Worm (Caenorhabditis elegans) whole organism, mixed stage, embryonic: ENCODE measurements around the gene C29E4.17.

Experiments used
- M03D4.4 ChIP-seq: sonication (generic microtip); optimal IDR thresholded peaks from 2 replicates; lab custom pipeline; 2017; ENCODE audit warnings: mild to moderate bottlenecking, missing genetic modification characterization, missing compliant biosample characterization
- bed-3 ChIP-seq: fragments of 200-800 bp; sonication (Bioruptor generic); optimal IDR thresholded peaks from 3 replicates; lab custom pipeline; 2018; ENCODE audit warnings: mild to moderate bottlenecking, missing genetic modification characterization, moderate library complexity, missing compliant biosample characterization
- blmp-1 ChIP-seq: fragments of 150-350 bp; optimal IDR thresholded peaks from 2 replicates; lab custom pipeline; 2014; ENCODE audit warnings: missing biosample characterization, missing genetic modification characterization
- ceh-39 ChIP-seq: fragments of 150-350 bp; optimal IDR thresholded peaks from 2 replicates; lab custom pipeline; 2014; ENCODE audit warnings: missing biosample characterization, missing genetic modification characterization
- ceh-83 ChIP-seq: fragments of 200-800 bp; sonication (Bioruptor generic); optimal IDR thresholded peaks from 2 replicates; lab custom pipeline; 2018; ENCODE audit warnings: mild to moderate bottlenecking, missing genetic modification characterization, missing compliant biosample characterization
- ces-1 ChIP-seq: fragments of 150-350 bp; optimal IDR thresholded peaks from 2 replicates; lab custom pipeline; 2014; ENCODE audit warnings: missing biosample characterization, missing genetic modification reagents, missing genetic modification characterization
- cnd-1 ChIP-seq: fragments of 200-800 bp; sonication (Bioruptor generic); optimal IDR thresholded peaks from 2 replicates; lab custom pipeline; 2018; ENCODE audit warnings: mild to moderate bottlenecking, missing genetic modification characterization, missing compliant biosample characterization
- elt-1 ChIP-seq: sonication (generic microtip); optimal IDR thresholded peaks from 2 replicates; lab custom pipeline; 2017; ENCODE audit warnings: missing genetic modification characterization, mild to moderate bottlenecking, missing compliant biosample characterization, antibody characterized with exemption, moderate library complexity, borderline replicate concordance; ENCODE audit not compliant: insufficient read depth
- elt-3 ChIP-seq: fragments of 150-350 bp; optimal IDR thresholded peaks from 2 replicates; lab custom pipeline; 2014; ENCODE audit warnings: missing biosample characterization, missing genetic modification characterization
- flh-1 ChIP-seq: fragments of 200-800 bp; sonication (Bioruptor generic); optimal IDR thresholded peaks from 2 replicates; lab custom pipeline; 2018; ENCODE audit warnings: mild to moderate bottlenecking, missing genetic modification characterization, moderate library complexity, missing compliant biosample characterization
- hlh-1 ChIP-seq: fragments of 150-350 bp; optimal IDR thresholded peaks from 2 replicates; lab custom pipeline; 2014; ENCODE audit warnings: missing biosample characterization, missing genetic modification reagents, missing genetic modification characterization
- lin-13 ChIP-seq: fragments of 150-350 bp; optimal IDR thresholded peaks from 2 replicates; lab custom pipeline; 2014; ENCODE audit warnings: missing biosample characterization, missing genetic modification characterization
- lin-32 ChIP-seq: fragments of 200-800 bp; sonication (Bioruptor generic); optimal IDR thresholded peaks from 2 replicates; lab custom pipeline; 2018; ENCODE audit warnings: mild to moderate bottlenecking, missing genetic modification characterization, missing compliant biosample characterization
- lsy-2 ChIP-seq: fragments of 150-350 bp; optimal IDR thresholded peaks from 2 replicates; lab custom pipeline; 2014; ENCODE audit warnings: missing biosample characterization, missing genetic modification characterization
- mab-5 ChIP-seq: fragments of 150-350 bp; optimal IDR thresholded peaks from 2 replicates; lab custom pipeline; 2014; ENCODE audit warnings: missing biosample characterization, missing genetic modification characterization
- mep-1 ChIP-seq: fragments of 150-350 bp; optimal IDR thresholded peaks from 2 replicates; lab custom pipeline; 2017; ENCODE audit warnings: missing biosample characterization, missing genetic modification reagents, missing genetic modification characterization, inconsistent platforms
- mls-2 ChIP-seq: sonication (generic microtip); optimal IDR thresholded peaks from 2 replicates; lab custom pipeline; 2016; ENCODE audit warnings: mild to moderate bottlenecking, missing genetic modification characterization, moderate library complexity, missing compliant biosample characterization
- nhr-12 ChIP-seq: fragments of 150-350 bp; optimal IDR thresholded peaks from 2 replicates; lab custom pipeline; 2014; ENCODE audit warnings: missing biosample characterization, missing genetic modification characterization
- nhr-2 ChIP-seq: fragments of 150-350 bp; optimal IDR thresholded peaks from 2 replicates; lab custom pipeline; 2014; ENCODE audit warnings: missing biosample characterization, missing genetic modification characterization
- nhr-237 ChIP-seq: fragments of 150-350 bp; optimal IDR thresholded peaks from 2 replicates; lab custom pipeline; 2014; ENCODE audit warnings: missing biosample characterization, missing genetic modification characterization
- nhr-28 ChIP-seq: fragments of 150-350 bp; optimal IDR thresholded peaks from 2 replicates; lab custom pipeline; 2014; ENCODE audit warnings: missing biosample characterization, missing genetic modification characterization
- nhr-76 ChIP-seq: sonication (generic microtip); optimal IDR thresholded peaks from 2 replicates; lab custom pipeline; 2017; ENCODE audit warnings: missing biosample characterization, missing genetic modification characterization
- pha-4 ChIP-seq: fragments of 150-350 bp; optimal IDR thresholded peaks from 2 replicates; lab custom pipeline; 2018; ENCODE audit warnings: missing biosample characterization, missing genetic modification reagents, missing genetic modification characterization
- sem-2 ChIP-seq: fragments of 200-800 bp; sonication (Bioruptor generic); optimal IDR thresholded peaks from 2 replicates; lab custom pipeline; 2018; ENCODE audit warnings: mild to moderate bottlenecking, missing genetic modification characterization, missing compliant biosample characterization
- snpc-4 ChIP-seq: fragments of 150-350 bp; optimal IDR thresholded peaks from 2 replicates; lab custom pipeline; 2014; ENCODE audit warnings: missing biosample characterization, missing genetic modification characterization
- unc-120 ChIP-seq: sonication (generic microtip); optimal IDR thresholded peaks from 2 replicates; lab custom pipeline; 2017; ENCODE audit warnings: missing genetic modification characterization, missing compliant biosample characterization; ENCODE audit not compliant: poor library complexity, severe bottlenecking
- unc-39 ChIP-seq: fragments of 150-350 bp; optimal IDR thresholded peaks from 2 replicates; lab custom pipeline; 2014; ENCODE audit warnings: missing biosample characterization, missing genetic modification characterization
- unc-62 ChIP-seq: fragments of 150-350 bp; optimal IDR thresholded peaks from 2 replicates; lab custom pipeline; 2014; ENCODE audit warnings: missing biosample characterization, missing genetic modification reagents, missing genetic modification characterization
- zip-8 ChIP-seq: fragments of 150-350 bp; optimal IDR thresholded peaks from 2 replicates; lab custom pipeline; 2014; ENCODE audit warnings: missing biosample characterization, missing genetic modification characterization
- ztf-11 ChIP-seq: fragments of 150-350 bp; optimal IDR thresholded peaks from 2 replicates; lab custom pipeline; 2014; ENCODE audit warnings: missing biosample characterization, missing genetic modification characterization

C29E4.17 gene

DNA sequence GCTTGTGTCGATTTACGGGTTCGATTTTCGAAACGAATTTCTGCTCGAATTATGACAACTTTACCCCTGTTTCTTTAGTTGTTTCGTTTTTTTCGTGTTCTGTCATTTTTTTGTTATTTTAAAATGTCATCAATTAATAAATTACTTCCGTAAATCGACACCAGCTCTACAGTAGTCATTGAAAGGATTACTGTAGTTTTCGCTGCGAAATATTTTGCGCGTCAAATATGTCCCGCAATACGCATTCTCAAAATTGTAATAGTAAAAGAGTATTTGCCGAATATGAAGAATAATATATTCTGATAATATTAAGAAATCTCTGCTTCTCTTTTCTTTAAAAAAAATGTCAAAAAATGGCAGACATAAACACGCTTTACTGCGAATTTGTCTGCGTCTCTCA lies 29.1 kb upstream of the C29E4.17 start:
- no peak for TF ChIP-seq unc-62 (GFP tag; lab: Kevin White, UChicago)
- no peak for TF ChIP-seq nhr-76 (tag; lab: Kevin White, UChicago)
- no peak for TF ChIP-seq snpc-4
- TF ChIP-seq, all 35 proteins: peak for 0

DNA sequence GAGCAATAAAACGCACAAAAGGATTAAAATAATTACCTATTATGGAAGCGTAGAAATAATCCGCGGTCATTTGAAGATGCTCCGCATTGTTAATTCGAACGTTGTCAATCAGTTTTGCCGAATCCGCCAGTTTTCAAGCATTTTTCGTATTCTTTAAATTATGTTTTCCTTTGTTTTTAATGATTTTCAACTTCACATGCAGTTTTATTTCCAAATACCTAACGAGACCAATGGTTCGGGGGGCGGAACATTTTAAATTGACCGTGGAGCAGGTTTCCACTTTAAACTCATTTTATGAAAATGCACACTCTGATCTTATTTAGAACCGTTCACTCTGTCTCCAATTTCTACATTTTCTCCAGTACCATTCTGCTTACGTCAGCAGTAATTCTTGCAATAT lies 27.6 kb upstream of the C29E4.17 start, which contains the start of gene ZK688.4:
Gene ZK688.4 (plus strand): TSS at position 301 of the 400 bp plus-strand sequence.
- TF ChIP-seq nhr-237 = no peak
- TF ChIP-seq lin-32 (GFP tag; lab: Kevin White, UChicago) = no peak
- no peak for TF ChIP-seq unc-62 (GFP tag; lab: Kevin White, UChicago)
- TF ChIP-seq flh-1 (GFP tag; lab: Kevin White, UChicago) = no peak
- no peak for TF ChIP-seq nhr-28 (tag; lab: Kevin White, UChicago)
- TF ChIP-seq blmp-1 = no peak
- no peak for TF ChIP-seq nhr-12
- no peak for TF ChIP-seq pha-4
- no peak for TF ChIP-seq mab-5 (tag; lab: Kevin White, UChicago)
- no peak for TF ChIP-seq cnd-1 (tag; lab: Kevin White, UChicago)
- no peak for TF ChIP-seq nhr-2 (tag; lab: Kevin White, UChicago)
- TF ChIP-seq nhr-76 (tag; lab: Kevin White, UChicago) = no peak
- TF ChIP-seq elt-1 (tag; lab: Kevin White, UChicago) = no peak
- no peak for TF ChIP-seq lsy-2 (tag; lab: Kevin White, UChicago)

DNA sequence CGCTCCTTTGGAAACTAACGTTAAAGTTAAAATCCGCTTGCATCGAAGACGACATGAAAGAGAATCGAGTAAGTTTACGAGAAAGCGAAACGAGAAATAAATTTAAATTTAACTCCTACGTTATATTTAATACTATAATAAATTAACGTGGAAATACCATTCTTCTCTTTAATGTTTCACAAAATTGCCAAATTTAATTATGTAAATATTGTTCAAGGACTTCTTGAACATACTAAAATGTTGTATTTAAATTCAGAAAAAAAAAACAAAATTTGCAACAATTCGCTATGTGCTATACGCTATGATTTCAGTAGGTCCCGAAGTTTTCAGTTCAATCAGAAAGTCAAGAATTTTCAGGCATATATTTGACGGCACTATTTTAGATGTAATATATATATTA lies 25.4 kb upstream of the C29E4.17 start, which contains the start of gene ZK688.10:
Gene ZK688.10 (minus strand): TSS at position 101 of the 400 bp plus-strand sequence.
- TF ChIP-seq nhr-237 (no peak), mep-1 (no peak), unc-62 (GFP tag; lab: Kevin White, UChicago) (no peak), ces-1 (GFP tag; lab: Kevin White, UChicago) (no peak), M03D4.4 (tag; lab: Kevin White, UChicago) (no peak), lin-13 (no peak), zip-8 (tag; lab: Kevin White, UChicago) (no peak), hlh-1 (tag; lab: Kevin White, UChicago) (no peak), unc-39 (tag; lab: Kevin White, UChicago) (no peak), ceh-39 (tag; lab: Kevin White, UChicago) (no peak), snpc-4 (no peak), nhr-2 (tag; lab: Kevin White, UChicago) (no peak), lin-32 (GFP tag; lab: Kevin White, UChicago) (no peak), bed-3 (GFP tag; lab: Kevin White, UChicago) (no peak), mls-2 (tag; lab: Kevin White, UChicago) (no peak)
- TF ChIP-seq, all 35 proteins: peak for 0

DNA sequence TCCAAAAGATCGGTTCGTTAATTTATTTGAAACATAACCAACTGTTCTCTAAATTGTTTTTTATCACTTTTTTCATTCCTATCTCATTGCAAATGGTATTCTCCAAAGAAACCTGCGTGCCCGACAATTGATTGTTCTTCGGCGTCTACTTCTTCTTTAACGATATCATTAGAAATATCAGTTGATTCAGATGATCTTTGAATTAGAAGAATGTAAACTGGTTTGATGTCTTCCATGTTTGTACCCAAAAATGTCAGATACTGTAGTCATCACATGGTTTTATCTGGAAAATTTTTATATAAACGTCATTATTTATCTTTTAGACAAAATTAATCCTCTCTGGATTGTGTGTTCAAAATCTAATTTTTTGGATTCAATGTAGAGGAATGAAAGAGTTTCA lies 24.6 kb upstream of the C29E4.17 start:
- TF ChIP-seq mep-1 = no peak
- no peak for TF ChIP-seq cnd-1 (tag; lab: Kevin White, UChicago)
- no peak for TF ChIP-seq ceh-83 (GFP tag; lab: Kevin White, UChicago)
- no peak for TF ChIP-seq flh-1 (GFP tag; lab: Kevin White, UChicago)
- TF ChIP-seq unc-120 (tag; lab: Kevin White, UChicago) = no peak
- no peak for TF ChIP-seq nhr-237
- TF ChIP-seq pha-4 = no peak
- TF ChIP-seq bed-3 (GFP tag; lab: Kevin White, UChicago) = no peak
- no peak for TF ChIP-seq nhr-76 (tag; lab: Kevin White, UChicago)
- TF ChIP-seq ztf-11 (tag; lab: Kevin White, UChicago) = no peak
- TF ChIP-seq hlh-1 (tag; lab: Kevin White, UChicago) = no peak
- no peak for TF ChIP-seq ceh-39 (tag; lab: Kevin White, UChicago)
- no peak for TF ChIP-seq unc-62 (GFP tag; lab: Kevin White, UChicago)
- no peak for TF ChIP-seq sem-2 (GFP tag; lab: Kevin White, UChicago)
- no peak for TF ChIP-seq elt-3 (tag; lab: Kevin White, UChicago)

DNA sequence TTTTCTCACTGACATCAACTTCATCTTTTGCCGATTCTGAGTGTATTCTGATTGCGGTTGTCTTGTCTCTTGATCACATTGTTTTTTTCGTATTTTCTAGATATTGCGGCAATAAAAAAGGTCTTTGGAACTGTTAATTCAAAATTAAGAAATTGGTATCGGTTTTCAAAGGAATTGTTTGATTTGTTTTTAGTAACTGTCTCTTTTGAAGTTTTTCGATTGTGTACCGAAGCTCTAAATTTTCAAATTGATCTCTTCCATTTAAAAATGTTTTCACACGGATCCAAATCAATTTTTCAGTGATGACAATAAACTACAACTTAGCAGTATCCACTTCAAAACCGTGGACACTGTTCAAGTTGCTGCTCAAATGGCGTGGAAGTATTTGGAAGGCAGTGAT lies 21.6 kb upstream of the C29E4.17 start, which contains the start of gene best-24:
Gene best-24 (plus strand): TSS at position 301 of the 400 bp plus-strand sequence.
- no peak for TF ChIP-seq pha-4
- no peak for TF ChIP-seq zip-8 (tag; lab: Kevin White, UChicago)
- TF ChIP-seq unc-62 (GFP tag; lab: Kevin White, UChicago) = no peak
